Worm (Caenorhabditis elegans): Measurements from ENCODE around the gene F36H9.4.

DNA sequence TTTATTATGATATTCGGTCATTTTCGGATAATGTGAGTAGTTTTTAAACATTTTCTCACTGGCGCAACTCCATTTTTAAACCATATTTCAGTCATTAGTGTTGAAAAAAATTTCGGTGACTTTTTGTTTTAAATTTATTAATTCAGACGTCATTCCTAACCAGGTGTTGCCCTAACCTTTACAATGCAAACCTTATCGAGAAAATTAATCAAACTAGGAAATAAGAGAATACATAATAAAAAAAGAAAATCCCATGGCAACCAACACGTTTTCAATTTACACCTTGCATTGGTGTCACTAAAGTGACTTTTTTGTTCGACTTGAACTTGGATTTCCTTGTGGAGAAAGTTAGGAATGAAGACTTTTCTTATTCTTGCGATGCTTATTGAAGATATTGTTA, 9.1 kb upstream of the F36H9.4 start, which contains the start of gene F36H9.2:
- TF ChIP-seq ama-1 (optimal IDR thresholded peaks at IDR 0.05) (no peak), lin-11 (tag; optimal IDR thresholded peaks at IDR 0.05) (no peak), unc-62 (GFP tag; optimal IDR thresholded peaks at IDR 0.05) (no peak), nhr-23 (tag; optimal IDR thresholded peaks at IDR 0.05) (no peak), nhr-11 (tag; optimal IDR thresholded peaks at IDR 0.05) (no peak), F13H6.1 (tag; optimal IDR thresholded peaks at IDR 0.05) (no peak), nhr-6 (tag; optimal IDR thresholded peaks at IDR 0.05) (no peak)

Measured in whole organism, L2 larva.